Worm (Caenorhabditis elegans): Measurements from ENCODE around the gene F34D6.1.
"Not testable (repeated sequence)": the region's sequence is repeated elsewhere in the genome, so short reads cannot be mapped to it uniquely, and the experiment has no call there.

Gene F34D6.1

DNA sequence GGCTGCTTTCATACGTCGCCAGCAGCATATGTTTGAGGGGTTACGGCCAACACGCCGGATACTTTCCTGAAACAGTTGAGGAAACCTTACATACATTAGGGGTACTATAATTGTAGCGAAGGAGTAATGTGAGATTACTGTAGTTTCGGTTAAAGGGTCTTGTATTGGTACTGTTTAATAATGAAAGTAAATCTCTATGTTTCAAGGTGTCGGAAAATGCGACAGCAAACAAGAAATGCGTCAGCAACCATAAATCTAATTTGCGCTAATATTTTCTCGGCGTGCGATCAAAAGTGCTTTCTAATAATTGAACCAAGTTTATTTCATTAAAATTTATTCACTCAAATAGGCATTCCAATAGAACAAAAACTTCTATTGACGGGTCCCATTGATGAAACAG is 8.7 kb downstream of the F34D6.1 start, which contains the start of gene sri-57:
Gene sri-57 (minus strand): TSS at position 101 of the 400 bp plus-strand sequence.
- not testable (repeated sequence) for TF ChIP-seq eor-1 (tag; optimal IDR thresholded peaks at IDR 0.05); ZK546.5 (tag; optimal IDR thresholded peaks at IDR 0.05); nhr-43 (tag; optimal IDR thresholded peaks at IDR 0.05; ENCODE audit: poor library complexity, severe bottlenecking)

DNA sequence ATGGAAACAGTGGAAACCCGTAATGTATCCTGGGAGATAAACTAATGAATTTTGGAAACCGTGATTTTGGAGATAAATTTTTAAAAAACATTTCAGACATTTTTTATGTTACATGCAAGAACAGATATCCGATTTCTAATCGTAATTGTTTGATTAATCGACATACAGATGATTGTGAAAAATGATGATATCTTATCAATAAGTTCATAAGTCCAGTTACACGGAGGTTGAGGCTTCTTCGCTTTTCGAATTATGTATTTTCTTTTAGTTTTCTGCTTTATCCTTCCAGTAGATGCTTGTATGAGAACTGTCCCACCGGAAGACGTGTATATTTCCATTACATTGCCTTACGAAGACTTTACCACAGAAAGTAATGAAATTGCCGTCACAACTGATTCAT is 15.4 kb downstream of the F34D6.1 start, which contains the start of gene F22E5.22:
Gene F22E5.22 (plus strand): TSS at position 301 of the 400 bp plus-strand sequence.
- TF ChIP-seq unc-39 (tag; optimal IDR thresholded peaks at IDR 0.05) (no peak), nhr-67 (tag; optimal IDR thresholded peaks at IDR 0.05) (no peak), ceh-82 (tag; optimal IDR thresholded peaks at IDR 0.05) (no peak), sea-2 (GFP tag; optimal IDR thresholded peaks at IDR 0.05) (no peak), elt-1 (tag; optimal IDR thresholded peaks at IDR 0.05) (no peak), nfya-1 (tag; optimal IDR thresholded peaks at IDR 0.05; ENCODE audit: insufficient read depth) (no peak), tbx-2 (tag; optimal IDR thresholded peaks at IDR 0.05) (no peak), aly-2 (tag; optimal IDR thresholded peaks at IDR 0.05) (no peak), jun-1 (tag; optimal IDR thresholded peaks at IDR 0.05) (no peak), nhr-77 (tag; optimal IDR thresholded peaks at IDR 0.05) (no peak), ztf-4 (tag; optimal IDR thresholded peaks at IDR 0.05) (no peak), nhr-12 (tag; optimal IDR thresholded peaks at IDR 0.05) (no peak), snpc-4 (tag; optimal IDR thresholded peaks at IDR 0.05) (no peak), pha-4 (tag; optimal IDR thresholded peaks at IDR 0.05) (no peak), fkh-10 (GFP tag; optimal IDR thresholded peaks at IDR 0.05) (no peak)

DNA sequence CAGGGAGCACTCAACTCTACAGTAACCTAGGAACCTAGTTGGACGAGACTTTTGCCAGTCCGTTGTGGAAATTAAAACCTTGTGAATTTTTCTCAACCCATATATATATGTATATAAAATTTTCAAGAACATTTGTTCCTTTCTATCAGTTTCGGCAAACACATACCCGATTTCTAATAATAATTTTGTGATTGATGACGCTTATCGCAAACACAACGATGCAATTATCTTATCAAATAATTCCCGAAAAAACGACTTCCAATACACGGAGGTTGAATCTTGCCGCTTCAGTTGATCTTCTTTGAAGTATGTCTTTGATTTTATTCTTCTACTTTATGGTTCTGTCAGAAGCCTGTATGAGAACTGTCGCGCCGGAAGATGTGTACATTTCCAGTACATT is 15.9 kb downstream of the F34D6.1 start, which contains the start of gene F22E5.2:
Gene F22E5.2 (plus strand): TSS at position 301 of the 400 bp plus-strand sequence.
- TF ChIP-seq ztf-4, fos-1, nhr-237 (tag; optimal IDR thresholded peaks at IDR 0.05): not testable (repeated sequence)

DNA sequence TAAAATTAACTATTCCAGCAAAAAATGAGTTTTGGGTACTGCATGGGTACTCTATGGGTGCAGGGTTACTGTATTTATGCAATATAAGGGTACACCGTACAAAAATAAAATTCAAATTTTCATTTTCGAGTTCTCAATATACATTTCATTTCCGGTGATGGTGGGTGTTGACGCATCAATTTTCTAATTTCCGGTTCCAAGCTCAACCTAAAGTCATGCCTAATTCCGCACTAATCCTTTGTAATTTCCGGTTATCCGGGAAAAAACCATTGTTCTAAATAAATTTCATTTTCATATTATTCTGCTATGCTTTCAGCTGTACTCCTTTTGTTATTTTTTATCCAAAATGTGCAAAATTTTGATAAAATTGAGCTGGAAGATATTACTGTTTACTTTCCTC is 21.7 kb downstream of the F34D6.1 start, which contains the start of gene gcy-21:
Gene gcy-21 (plus strand): TSS at position 301 of the 400 bp plus-strand sequence.
- TF ChIP-seq jun-1 (tag; optimal IDR thresholded peaks at IDR 0.05) (no peak), ceh-28 (tag; optimal IDR thresholded peaks at IDR 0.05) (no peak), lin-15B (tag; optimal IDR thresholded peaks at IDR 0.05) (no peak), pqm-1 (tag; optimal IDR thresholded peaks at IDR 0.05) (no peak), skn-1 (tag; optimal IDR thresholded peaks at IDR 0.05) (no peak), nhr-11 (tag; optimal IDR thresholded peaks at IDR 0.05) (no peak), ceh-82 (tag; optimal IDR thresholded peaks at IDR 0.05) (no peak), mdl-1 (tag; optimal IDR thresholded peaks at IDR 0.05) (no peak), lsy-12 (tag; optimal IDR thresholded peaks at IDR 0.05) (no peak), eor-1 (tag; optimal IDR thresholded peaks at IDR 0.05) (no peak), egl-5 (tag; optimal IDR thresholded peaks at IDR 0.05) (no peak), snpc-4 (tag; optimal IDR thresholded peaks at IDR 0.05) (no peak), ama-1 (optimal IDR thresholded peaks at IDR 0.05) (no peak), mml-1 (tag; optimal IDR thresholded peaks at IDR 0.05) (no peak), tbx-2 (tag; optimal IDR thresholded peaks at IDR 0.05) (no peak), nhr-43 (tag; optimal IDR thresholded peaks at IDR 0.05; ENCODE audit: poor library complexity, severe bottlenecking) (no peak), nhr-28 (tag; optimal IDR thresholded peaks at IDR 0.05) (no peak)

DNA sequence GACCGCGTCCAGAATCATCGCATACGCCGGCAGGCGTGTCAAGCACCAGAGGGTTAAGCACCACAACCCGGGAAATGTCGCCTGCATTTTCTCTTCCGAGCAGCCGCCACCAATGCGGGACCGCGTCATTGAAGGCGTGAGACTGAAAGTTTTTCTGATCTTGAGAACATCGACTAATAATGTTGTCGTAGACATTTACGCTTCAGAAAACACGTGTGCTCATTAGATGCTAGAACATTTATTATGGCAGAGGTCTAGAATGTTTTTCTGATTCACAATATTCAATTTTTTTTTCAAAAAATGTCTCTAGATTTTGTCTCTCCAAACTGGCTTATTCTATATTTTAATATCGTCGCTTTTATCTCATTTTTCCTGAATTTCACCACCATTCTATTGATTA is 24.4 kb downstream of the F34D6.1 start, which contains the start of gene sri-47:
Gene sri-47 (plus strand): TSS at position 301 of the 400 bp plus-strand sequence.
- TF ChIP-seq skn-1 (tag; optimal IDR thresholded peaks at IDR 0.05) (no peak), jun-1 (tag; optimal IDR thresholded peaks at IDR 0.05) (no peak), fkh-10 (GFP tag; optimal IDR thresholded peaks at IDR 0.05) (no peak), nhr-28 (tag; optimal IDR thresholded peaks at IDR 0.05) (no peak), nhr-12 (tag; optimal IDR thresholded peaks at IDR 0.05) (no peak)

DNA sequence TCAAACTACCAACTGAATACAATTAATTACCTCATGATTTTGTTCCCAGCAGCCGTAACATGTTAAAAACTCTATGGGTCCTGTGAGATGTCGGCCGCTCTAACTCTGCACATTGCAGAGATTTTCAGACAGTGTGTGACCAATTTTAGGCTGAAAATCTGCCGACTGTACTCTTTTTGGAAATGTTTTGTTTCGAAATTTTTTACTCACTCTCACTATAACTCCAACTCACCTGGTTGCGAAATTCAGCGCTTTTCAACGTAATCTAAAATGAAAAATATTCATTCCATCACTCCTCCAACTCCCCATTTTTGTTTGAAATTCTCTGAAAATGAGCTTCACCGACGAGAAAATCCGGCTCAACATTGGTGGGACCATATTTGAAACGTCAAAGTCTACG is 31.5 kb downstream of the F34D6.1 start, which contains the start of the genes F22E5.13 and F22E5.6:
Gene F22E5.13 (minus strand): TSS at position 101 of the 400 bp plus-strand sequence.
Gene F22E5.6 (plus strand): TSS at position 297 of the 400 bp plus-strand sequence.
- TF ChIP-seq eor-1 (tag; optimal IDR thresholded peaks at IDR 0.05) (no peak), elt-3 (tag; optimal IDR thresholded peaks at IDR 0.05) (no peak)

Measured in whole organism, L3 larva.